Fruit fly (Drosophila melanogaster) whole organism: ENCODE data around the gene Mip.

Experiments used
- CG8478 ChIP-seq: fragments of >200 bp; optimal IDR thresholded peaks from 2 replicates; lab custom pipeline; 2018; ENCODE audit warnings: inconsistent platforms
- Dll ChIP-seq: fragments of >200 bp; optimal IDR thresholded peaks from 2 replicates; lab custom pipeline; 2017
- EcR ChIP-seq, 2 experiments: fragments of >200 bp; optimal IDR thresholded peaks; 2 replicates each; lab custom pipeline; 2017; ENCODE audit warnings: missing biosample characterization in 2 of 2, missing genetic modification characterization in 2 of 2, missing genetic modification reagents in 2 of 2
- pan ChIP-seq: fragments of >200 bp; optimal IDR thresholded peaks from 2 replicates; lab custom pipeline; 2017
- psq ChIP-seq: fragments of >200 bp; optimal IDR thresholded peaks from 2 replicates; lab custom pipeline; 2017
- usp ChIP-seq: fragments of >200 bp; optimal IDR thresholded peaks from 2 replicates; lab custom pipeline; 2017; ENCODE audit warnings: missing biosample characterization, missing genetic modification characterization, mixed read lengths

DNA sequence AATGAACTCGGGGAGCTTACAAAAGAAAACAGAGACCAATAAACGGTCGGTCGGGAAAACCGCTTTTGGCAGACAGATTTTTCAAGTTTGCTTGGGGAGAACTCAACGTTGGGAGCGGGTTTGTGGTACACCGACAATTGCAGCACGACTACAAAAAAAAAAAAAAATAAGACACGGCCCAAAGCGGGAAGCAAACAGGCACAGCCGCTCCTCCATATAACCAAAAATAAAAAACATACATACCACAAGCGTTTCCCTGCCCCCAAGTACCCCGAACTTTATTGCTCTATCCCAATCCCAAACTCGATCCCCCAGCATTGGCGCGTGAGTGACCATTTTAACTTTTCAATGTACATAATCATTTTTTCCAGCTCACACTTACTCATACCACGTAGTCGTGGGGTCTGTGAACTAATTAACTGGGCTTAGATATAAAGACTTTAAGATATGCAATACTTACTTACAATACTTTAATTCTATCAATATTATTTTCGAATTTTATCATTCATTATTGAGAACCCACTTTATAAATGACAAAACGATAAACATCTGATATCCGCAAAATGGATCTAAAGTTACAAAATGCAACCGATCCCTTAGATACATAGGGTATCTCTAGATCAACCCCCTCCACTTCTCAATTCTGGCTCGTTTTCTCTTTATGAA is 25.6 kb upstream of the Mip start:
- TF ChIP-seq Dll (no peak), psq (lab: Kevin White, UChicago) (no peak), EcR (GFP tag; optimal IDR thresholded peaks at IDR 0.05; lab: Kevin White, UChicago) (no peak), CG8478 (lab: Kevin White, UChicago) (no peak), pan (no peak), usp (no peak)
